Worm (Caenorhabditis elegans) whole organism, L1 larva: ENCODE data around the gene C01G5.4.

Experiments used
- C16A3.4 ChIP-seq: fragments of 150-350 bp; optimal IDR thresholded peaks from 2 replicates; lab custom pipeline; 2014; ENCODE audit warnings: missing biosample characterization, missing genetic modification characterization
- F16B12.6 ChIP-seq: fragments of 150-350 bp; optimal IDR thresholded peaks from 2 replicates; lab custom pipeline; 2014; ENCODE audit warnings: missing biosample characterization, missing genetic modification characterization
- alr-1 ChIP-seq: fragments of 200-800 bp; sonication (Bioruptor generic); optimal IDR thresholded peaks from 2 replicates; lab custom pipeline; 2018; ENCODE audit warnings: borderline replicate concordance, mild to moderate bottlenecking, missing genetic modification characterization, missing compliant biosample characterization
- aly-2 ChIP-seq: fragments of 150-350 bp; optimal IDR thresholded peaks from 2 replicates; lab custom pipeline; 2014; ENCODE audit warnings: missing biosample characterization, missing genetic modification characterization
- blmp-1 ChIP-seq: fragments of 150-350 bp; optimal IDR thresholded peaks from 2 replicates; lab custom pipeline; 2014; ENCODE audit warnings: missing biosample characterization, missing genetic modification characterization
- ceh-8 ChIP-seq: fragments of 200-800 bp; sonication (Bioruptor generic); optimal IDR thresholded peaks from 2 replicates; lab custom pipeline; 2018; ENCODE audit warnings: mild to moderate bottlenecking, missing genetic modification characterization, moderate library complexity, missing compliant biosample characterization
- ceh-82 ChIP-seq, 3 experiments: fragments of 150-350 bp in 1 of 3; sonication (generic microtip) in 2 of 3; optimal IDR thresholded peaks; 2 replicates each; lab custom pipeline; 2014 to 2017; ENCODE audit warnings: missing biosample characterization in 3 of 3, missing genetic modification characterization in 3 of 3
- ceh-90 ChIP-seq: sonication (generic microtip); optimal IDR thresholded peaks from 2 replicates; lab custom pipeline; 2016; ENCODE audit warnings: missing genetic modification characterization, missing compliant biosample characterization
- efl-1 ChIP-seq, 4 experiments: fragments of 150-350 bp; optimal IDR thresholded peaks in 3 of 4; peaks in 1 of 4; 1 replicate in 1 of 4; 2 replicates in 3 of 4; lab custom pipeline; 2014; ENCODE audit warnings: missing biosample characterization in 2 of 4, missing genetic modification characterization in 2 of 4, missing genetic modification reagents in 2 of 4
- efl-3 ChIP-seq: fragments of 200-800 bp; sonication (Bioruptor generic); optimal IDR thresholded peaks from 2 replicates; lab custom pipeline; 2018; ENCODE audit warnings: mild to moderate bottlenecking, missing genetic modification characterization, missing compliant biosample characterization
- ets-5 ChIP-seq: fragments of 200-800 bp; sonication (Bioruptor generic); IDR thresholded peaks from 2 replicates; pipeline ENCODE4 v1.3.6; 2022; ENCODE audit warnings: missing genetic modification characterization, missing compliant biosample characterization
- fkh-4 ChIP-seq: sonication (generic microtip); optimal IDR thresholded peaks from 2 replicates; lab custom pipeline; 2016; ENCODE audit warnings: missing compliant biosample characterization, missing genetic modification characterization, borderline replicate concordance
- fkh-8 ChIP-seq: sonication (generic microtip); optimal IDR thresholded peaks from 2 replicates; lab custom pipeline; 2016; ENCODE audit warnings: mild to moderate bottlenecking, missing genetic modification characterization, missing compliant biosample characterization
- fos-1 ChIP-seq: fragments of 150-350 bp; optimal IDR thresholded peaks from 2 replicates; lab custom pipeline; 2014; ENCODE audit warnings: missing biosample characterization, missing genetic modification characterization
- grh-1 ChIP-seq: fragments of 200-800 bp; sonication (Bioruptor generic); IDR thresholded peaks from 2 replicates; pipeline ENCODE4 v1.3.6; 2022; ENCODE audit warnings: missing genetic modification reagents, missing genetic modification characterization, missing compliant biosample characterization
- hlh-17 ChIP-seq: fragments of 200-800 bp; sonication (Bioruptor generic); optimal IDR thresholded peaks from 2 replicates; lab custom pipeline; 2018; ENCODE audit warnings: missing genetic modification characterization, mild to moderate bottlenecking, missing compliant biosample characterization, moderate library complexity, borderline replicate concordance
- irx-1 ChIP-seq: sonication (generic microtip); optimal IDR thresholded peaks from 2 replicates; lab custom pipeline; 2016; ENCODE audit warnings: missing genetic modification characterization, missing compliant biosample characterization
- lin-14 ChIP-seq: fragments of 200-800 bp; sonication (Bioruptor generic); optimal IDR thresholded peaks from 2 replicates; lab custom pipeline; 2018; ENCODE audit warnings: mild to moderate bottlenecking, missing genetic modification characterization, moderate library complexity, missing compliant biosample characterization
- lin-15B ChIP-seq: fragments of 150-350 bp; sonication (generic microtip); optimal IDR thresholded peaks from 3 replicates; lab custom pipeline; 2014; ENCODE audit warnings: missing biosample characterization, missing genetic modification characterization
- lin-35 ChIP-seq, 2 experiments: fragments of 150-350 bp; optimal IDR thresholded peaks; 2 replicates each; lab custom pipeline; 2014; ENCODE audit warnings: missing biosample characterization in 2 of 2, missing genetic modification characterization in 2 of 2, missing genetic modification reagents in 2 of 2
- lin-39 ChIP-seq: fragments of 150-350 bp; optimal IDR thresholded peaks from 2 replicates; lab custom pipeline; 2014; ENCODE audit warnings: missing biosample characterization, missing genetic modification reagents, missing genetic modification characterization
- mab-9 ChIP-seq: fragments of 200-800 bp; sonication (Bioruptor generic); IDR thresholded peaks from 2 replicates; pipeline ENCODE4 v1.3.6; 2022; ENCODE audit warnings: missing genetic modification reagents, missing genetic modification characterization, missing compliant biosample characterization
- mef-2 ChIP-seq: fragments of 150-350 bp; optimal IDR thresholded peaks from 2 replicates; lab custom pipeline; 2014; ENCODE audit warnings: missing biosample characterization, missing genetic modification characterization
- mep-1 ChIP-seq: fragments of 150-350 bp; optimal IDR thresholded peaks from 2 replicates; lab custom pipeline; 2014; ENCODE audit warnings: missing biosample characterization, missing genetic modification characterization
- nhr-19 ChIP-seq: fragments of 200-800 bp; sonication (Bioruptor generic); conservative IDR thresholded peaks from 2 replicates; pipeline ENCODE4 v1.3.6; 2022; ENCODE audit warnings: missing genetic modification characterization, missing compliant biosample characterization
- nhr-20 ChIP-seq: sonication (generic microtip); optimal IDR thresholded peaks from 2 replicates; lab custom pipeline; 2016; ENCODE audit warnings: mild to moderate bottlenecking, missing genetic modification characterization, missing compliant biosample characterization
- nhr-47 ChIP-seq: sonication (generic microtip); optimal IDR thresholded peaks from 2 replicates; lab custom pipeline; 2016; ENCODE audit warnings: mild to moderate bottlenecking, missing genetic modification characterization, moderate library complexity, missing compliant biosample characterization
- nhr-71 ChIP-seq: sonication (generic microtip); optimal IDR thresholded peaks from 2 replicates; lab custom pipeline; 2016; ENCODE audit warnings: mild to moderate bottlenecking, missing genetic modification characterization, moderate library complexity, missing compliant biosample characterization
- nhr-77 ChIP-seq: fragments of 150-350 bp; optimal IDR thresholded peaks from 2 replicates; lab custom pipeline; 2014; ENCODE audit warnings: missing biosample characterization, missing genetic modification characterization
- nhr-84 ChIP-seq: sonication (generic microtip); optimal IDR thresholded peaks from 2 replicates; lab custom pipeline; 2017; ENCODE audit warnings: missing biosample characterization, missing genetic modification characterization
- nhr-85 ChIP-seq: sonication (generic microtip); peaks from one replicate; lab custom pipeline; 2016; ENCODE audit warnings: missing genetic modification characterization, inconsistent platforms, missing compliant biosample characterization
- nhr-90 ChIP-seq: sonication (generic microtip); optimal IDR thresholded peaks from 2 replicates; lab custom pipeline; 2016; ENCODE audit warnings: mild to moderate bottlenecking, missing genetic modification characterization, missing compliant biosample characterization; ENCODE audit not compliant: poor library complexity
- pag-3 ChIP-seq: sonication (generic microtip); optimal IDR thresholded peaks from 2 replicates; lab custom pipeline; 2017; ENCODE audit warnings: missing genetic modification characterization, mild to moderate bottlenecking, missing compliant biosample characterization, antibody characterized with exemption, borderline replicate concordance; ENCODE audit not compliant: insufficient read depth
- pax-3 ChIP-seq: fragments of 200-800 bp; sonication (Bioruptor generic); optimal IDR thresholded peaks from 2 replicates; lab custom pipeline; 2018; ENCODE audit warnings: mild to moderate bottlenecking, missing genetic modification characterization, moderate library complexity, missing compliant biosample characterization
- pqm-1 ChIP-seq: sonication (generic microtip); optimal IDR thresholded peaks from 3 replicates; lab custom pipeline; 2017; ENCODE audit warnings: missing biosample characterization, missing genetic modification characterization
- skn-1 ChIP-seq: fragments of 150-350 bp; optimal IDR thresholded peaks from 2 replicates; lab custom pipeline; 2014; ENCODE audit warnings: missing biosample characterization, missing genetic modification characterization
- sox-4 ChIP-seq: sonication (generic microtip); optimal IDR thresholded peaks from 2 replicates; lab custom pipeline; 2016; ENCODE audit warnings: missing genetic modification characterization, missing compliant biosample characterization
- swsn-7 ChIP-seq: sonication (generic microtip); optimal IDR thresholded peaks from 2 replicates; lab custom pipeline; 2016; ENCODE audit warnings: missing genetic modification characterization, missing compliant biosample characterization
- tbx-2 ChIP-seq: sonication (generic microtip); optimal IDR thresholded peaks from 2 replicates; lab custom pipeline; 2016; ENCODE audit warnings: missing genetic modification characterization, missing compliant biosample characterization
- tlp-1 ChIP-seq: fragments of 150-350 bp; optimal IDR thresholded peaks from 2 replicates; lab custom pipeline; 2014; ENCODE audit warnings: missing biosample characterization, missing genetic modification characterization
- unc-30 ChIP-seq: sonication (generic microtip); optimal IDR thresholded peaks from 2 replicates; lab custom pipeline; 2017; ENCODE audit warnings: missing biosample characterization, missing genetic modification characterization
- unc-86 ChIP-seq: sonication (generic microtip); optimal IDR thresholded peaks from 2 replicates; lab custom pipeline; 2016; ENCODE audit warnings: missing genetic modification characterization, missing compliant biosample characterization
- unc-98 ChIP-seq: fragments of 200-800 bp; sonication (Bioruptor generic); IDR thresholded peaks from 2 replicates; pipeline ENCODE4 v1.3.6; 2022; ENCODE audit warnings: missing genetic modification characterization, missing compliant biosample characterization
- xbp-1 ChIP-seq: sonication (generic microtip); optimal IDR thresholded peaks from 2 replicates; lab custom pipeline; 2016; ENCODE audit warnings: missing genetic modification characterization, missing compliant biosample characterization
- ztf-11 ChIP-seq, 2 experiments: sonication (generic microtip); optimal IDR thresholded peaks; 2 replicates each; lab custom pipeline; 2016 to 2017; ENCODE audit warnings: missing genetic modification characterization in 2 of 2, missing biosample characterization in 1 of 2, missing compliant biosample characterization in 1 of 2
- ztf-4 ChIP-seq: fragments of 150-350 bp; optimal IDR thresholded peaks from 2 replicates; lab custom pipeline; 2014; ENCODE audit warnings: missing biosample characterization, missing genetic modification characterization

Gene C01G5.4

DNA sequence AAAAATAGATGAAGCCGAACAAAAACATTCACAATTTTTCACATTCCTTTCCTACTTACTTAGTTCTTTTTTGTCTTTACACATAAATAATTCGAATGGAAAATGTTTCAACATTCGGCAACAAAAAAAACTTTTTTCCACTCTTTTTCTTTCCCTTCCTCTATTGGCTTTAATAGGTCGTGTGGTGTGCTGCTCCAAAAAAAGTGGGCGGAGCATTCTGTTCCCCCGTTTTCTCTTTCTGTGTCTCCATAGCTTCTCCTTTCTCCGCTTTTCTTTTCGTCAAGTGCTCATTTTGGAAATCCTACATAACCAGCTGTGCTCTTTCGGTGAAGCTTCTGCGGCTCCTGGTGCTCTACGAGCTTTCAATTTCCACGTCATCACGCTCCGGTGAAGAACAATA, 9.9 kb downstream of the C01G5.4 start, which contains the start of gene C01G5.25 (continued):
- TF ChIP-seq unc-86 (tag; lab: Kevin White, UChicago) (peak; percentile 56), blmp-1 (no peak), swsn-7 (no peak), ceh-82 (tag; optimal IDR thresholded peaks at IDR 0.05; lab: Kevin White, UChicago) (peak in 1 of 3 experiments; percentile 23), fkh-4 (tag; lab: Kevin White, UChicago) (no peak)

DNA sequence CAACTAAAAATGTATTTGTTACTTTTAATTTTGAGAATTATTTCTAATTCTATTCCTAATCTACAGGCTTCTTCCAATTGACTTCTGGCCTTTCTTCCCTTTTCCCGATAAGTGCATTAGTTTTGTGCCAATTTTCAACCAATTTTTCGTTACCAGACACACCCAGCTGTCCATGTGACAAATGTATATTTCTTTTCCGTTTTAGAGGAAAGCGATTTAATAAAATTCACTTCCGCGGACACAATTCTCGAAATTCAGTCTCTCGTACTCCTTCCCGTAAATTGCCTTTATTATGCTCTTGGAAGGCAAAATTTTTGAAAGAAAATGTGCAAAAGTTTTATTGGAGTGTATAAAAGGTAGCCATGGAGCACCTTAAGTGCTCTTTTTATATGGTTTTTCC, 11.4 kb downstream of the C01G5.4 start:
- TF ChIP-seq ceh-90 (tag; lab: Kevin White, UChicago): no peak
- TF ChIP-seq unc-98 (GFP tag; lab: Robert Waterston, UW): no peak
- no peak for TF ChIP-seq xbp-1 (tag; lab: Kevin White, UChicago)
- no peak for TF ChIP-seq pax-3 (tag; lab: Kevin White, UChicago)
- peak; percentile 67 for TF ChIP-seq lin-14
- no peak for TF ChIP-seq mef-2 (tag; lab: Kevin White, UChicago)
- no peak for TF ChIP-seq nhr-90 (tag; lab: Kevin White, UChicago)
- TF ChIP-seq pqm-1 (tag; lab: Kevin White, UChicago): no peak
- peak; percentile 6 for TF ChIP-seq mep-1 (tag; lab: Kevin White, UChicago)
- TF ChIP-seq blmp-1: no peak
- peak; percentile 46 for TF ChIP-seq nhr-47 (tag; lab: Kevin White, UChicago)
- TF ChIP-seq C16A3.4 (tag; lab: Kevin White, UChicago): no peak
- no peak for TF ChIP-seq grh-1 (GFP tag; lab: Robert Waterston, UW)
- TF ChIP-seq lin-15B: no peak
- TF ChIP-seq unc-30 (tag; lab: Kevin White, UChicago): no peak
- no peak for TF ChIP-seq aly-2 (tag; lab: Kevin White, UChicago)
- no peak for TF ChIP-seq ets-5
- TF ChIP-seq sox-4 (tag; lab: Kevin White, UChicago): no peak
- TF ChIP-seq efl-1 (optimal IDR thresholded peaks at IDR 0.05; lab: Kevin White, UChicago): peak in 1 of 2 experiments; percentile 12
- TF ChIP-seq efl-1 (GFP tag; optimal IDR thresholded peaks at IDR 0.05 in 1 of 2; lab: Kevin White, UChicago): no peak
- TF ChIP-seq skn-1 (tag; lab: Kevin White, UChicago): no peak
- TF ChIP-seq nhr-19 (GFP tag; lab: Robert Waterston, UW): no peak
- peak; percentile 79 for TF ChIP-seq fkh-8 (tag; lab: Kevin White, UChicago)
- TF ChIP-seq lin-39 (tag; lab: Kevin White, UChicago): no peak
- TF ChIP-seq efl-3 (GFP tag; lab: Kevin White, UChicago): no peak
- no peak for TF ChIP-seq ztf-4 (tag; lab: Kevin White, UChicago)
- TF ChIP-seq pag-3: no peak
- TF ChIP-seq irx-1 (tag; lab: Kevin White, UChicago): no peak
- no peak for TF ChIP-seq lin-35 (GFP tag; optimal IDR thresholded peaks at IDR 0.05; lab: Kevin White, UChicago)
- TF ChIP-seq nhr-71 (tag; lab: Kevin White, UChicago): peak; percentile 43
- no peak for TF ChIP-seq ceh-8 (GFP tag; lab: Kevin White, UChicago)
- TF ChIP-seq fos-1 (tag; lab: Kevin White, UChicago): no peak
- no peak for TF ChIP-seq nhr-85 (tag; lab: Kevin White, UChicago)
- TF ChIP-seq ztf-11 (tag; optimal IDR thresholded peaks at IDR 0.05; lab: Kevin White, UChicago): no peak
- no peak for TF ChIP-seq tbx-2 (tag; lab: Kevin White, UChicago)
- no peak for TF ChIP-seq nhr-20 (tag; lab: Kevin White, UChicago)
- TF ChIP-seq fkh-4 (tag; lab: Kevin White, UChicago): no peak
- no peak for TF ChIP-seq alr-1 (tag; lab: Kevin White, UChicago)
- TF ChIP-seq mab-9 (GFP tag; lab: Robert Waterston, UW): 0 out of 2 replicates have a peak, but pooled peaks have one; percentile 25
- TF ChIP-seq nhr-77 (tag; lab: Kevin White, UChicago): no peak
- TF ChIP-seq tlp-1 (tag; lab: Kevin White, UChicago): no peak
- TF ChIP-seq nhr-84 (tag; lab: Kevin White, UChicago): no peak
- TF ChIP-seq F16B12.6 (tag; lab: Kevin White, UChicago): no peak
- no peak for TF ChIP-seq hlh-17 (GFP tag; lab: Kevin White, UChicago)
